Worm (Caenorhabditis elegans) whole organism, L1 larva: ENCODE results near the gene C06A8.8.

Experiments used
- C16A3.4 ChIP-seq: fragments of 150-350 bp; optimal IDR thresholded peaks from 2 replicates; lab custom pipeline; 2014; ENCODE audit warnings: missing biosample characterization, missing genetic modification characterization
- C34B4.2 ChIP-seq: sonication (generic microtip); optimal IDR thresholded peaks from 2 replicates; lab custom pipeline; 2017; ENCODE audit warnings: mild to moderate bottlenecking, missing genetic modification characterization, missing compliant biosample characterization
- ceh-63 ChIP-seq: fragments of 200-800 bp; sonication (Bioruptor generic); optimal IDR thresholded peaks from 2 replicates; lab custom pipeline; 2018; ENCODE audit warnings: mild to moderate bottlenecking, missing genetic modification characterization, missing compliant biosample characterization
- ces-1 ChIP-seq: fragments of 150-350 bp; optimal IDR thresholded peaks from 2 replicates; lab custom pipeline; 2014; ENCODE audit warnings: missing biosample characterization, missing genetic modification reagents, missing genetic modification characterization
- efl-1 ChIP-seq, 4 experiments: fragments of 150-350 bp; optimal IDR thresholded peaks in 3 of 4; peaks in 1 of 4; 1 replicate in 1 of 4; 2 replicates in 3 of 4; lab custom pipeline; 2014; ENCODE audit warnings: missing biosample characterization in 2 of 4, missing genetic modification characterization in 2 of 4, missing genetic modification reagents in 2 of 4
- efl-3 ChIP-seq: fragments of 200-800 bp; sonication (Bioruptor generic); optimal IDR thresholded peaks from 2 replicates; lab custom pipeline; 2018; ENCODE audit warnings: mild to moderate bottlenecking, missing genetic modification characterization, missing compliant biosample characterization
- egl-13 ChIP-seq: sonication (generic microtip); optimal IDR thresholded peaks from 2 replicates; lab custom pipeline; 2016; ENCODE audit warnings: missing genotype, missing genetic modification reagents, missing genetic modification characterization, missing compliant biosample characterization
- ets-5 ChIP-seq: fragments of 200-800 bp; sonication (Bioruptor generic); IDR thresholded peaks from 2 replicates; pipeline ENCODE4 v1.3.6; 2022; ENCODE audit warnings: missing genetic modification characterization, missing compliant biosample characterization
- fkh-10 ChIP-seq: sonication (generic microtip); optimal IDR thresholded peaks from 2 replicates; lab custom pipeline; 2017; ENCODE audit warnings: missing biosample characterization, missing genetic modification reagents, missing genetic modification characterization
- fkh-8 ChIP-seq: sonication (generic microtip); optimal IDR thresholded peaks from 2 replicates; lab custom pipeline; 2016; ENCODE audit warnings: mild to moderate bottlenecking, missing genetic modification characterization, missing compliant biosample characterization
- hlh-4 ChIP-seq: sonication (generic microtip); optimal IDR thresholded peaks from 2 replicates; lab custom pipeline; 2016; ENCODE audit warnings: mild to moderate bottlenecking, missing genetic modification characterization, missing compliant biosample characterization
- hpl-2 ChIP-seq: fragments of 150-350 bp; optimal IDR thresholded peaks from 2 replicates; lab custom pipeline; 2014; ENCODE audit warnings: missing biosample characterization, missing genetic modification reagents, missing genetic modification characterization
- isw-1 ChIP-seq: fragments of 200-800 bp; sonication (Bioruptor generic); IDR thresholded peaks from 2 replicates; pipeline ENCODE4 v1.3.6; 2022; ENCODE audit warnings: missing genetic modification characterization, missing compliant biosample characterization
- lin-14 ChIP-seq: fragments of 200-800 bp; sonication (Bioruptor generic); optimal IDR thresholded peaks from 2 replicates; lab custom pipeline; 2018; ENCODE audit warnings: mild to moderate bottlenecking, missing genetic modification characterization, moderate library complexity, missing compliant biosample characterization
- lin-35 ChIP-seq, 2 experiments: fragments of 150-350 bp; optimal IDR thresholded peaks; 2 replicates each; lab custom pipeline; 2014; ENCODE audit warnings: missing biosample characterization in 2 of 2, missing genetic modification characterization in 2 of 2, missing genetic modification reagents in 2 of 2
- lin-39 ChIP-seq: fragments of 150-350 bp; optimal IDR thresholded peaks from 2 replicates; lab custom pipeline; 2014; ENCODE audit warnings: missing biosample characterization, missing genetic modification reagents, missing genetic modification characterization
- lsy-2 ChIP-seq, 2 experiments: fragments of 150-350 bp; optimal IDR thresholded peaks; 2 replicates each; lab custom pipeline; 2014; ENCODE audit warnings: missing biosample characterization in 2 of 2, missing genetic modification characterization in 2 of 2
- mdl-1 ChIP-seq, 2 experiments: fragments of 150-350 bp; optimal IDR thresholded peaks; 2 replicates each; lab custom pipeline; 2014 to 2017; ENCODE audit warnings: missing biosample characterization in 2 of 2, missing genetic modification characterization in 2 of 2, inconsistent platforms in 1 of 2
- mef-2 ChIP-seq: fragments of 150-350 bp; optimal IDR thresholded peaks from 2 replicates; lab custom pipeline; 2014; ENCODE audit warnings: missing biosample characterization, missing genetic modification characterization
- mep-1 ChIP-seq: fragments of 150-350 bp; optimal IDR thresholded peaks from 2 replicates; lab custom pipeline; 2014; ENCODE audit warnings: missing biosample characterization, missing genetic modification characterization
- nhr-47 ChIP-seq: sonication (generic microtip); optimal IDR thresholded peaks from 2 replicates; lab custom pipeline; 2016; ENCODE audit warnings: mild to moderate bottlenecking, missing genetic modification characterization, moderate library complexity, missing compliant biosample characterization
- nhr-71 ChIP-seq: sonication (generic microtip); optimal IDR thresholded peaks from 2 replicates; lab custom pipeline; 2016; ENCODE audit warnings: mild to moderate bottlenecking, missing genetic modification characterization, moderate library complexity, missing compliant biosample characterization
- nhr-77 ChIP-seq: fragments of 150-350 bp; optimal IDR thresholded peaks from 2 replicates; lab custom pipeline; 2014; ENCODE audit warnings: missing biosample characterization, missing genetic modification characterization
- rnt-1 ChIP-seq: sonication (generic microtip); optimal IDR thresholded peaks from 2 replicates; lab custom pipeline; 2016; ENCODE audit warnings: mild to moderate bottlenecking, missing genetic modification characterization, moderate library complexity, missing compliant biosample characterization
- snpc-4 ChIP-seq: fragments of 150-350 bp; optimal IDR thresholded peaks from 2 replicates; lab custom pipeline; 2014; ENCODE audit warnings: missing biosample characterization, missing genetic modification characterization
- snu-23 ChIP-seq: sonication (generic microtip); optimal IDR thresholded peaks from 2 replicates; lab custom pipeline; 2016; ENCODE audit warnings: missing genetic modification characterization, missing compliant biosample characterization
- sox-4 ChIP-seq: sonication (generic microtip); optimal IDR thresholded peaks from 2 replicates; lab custom pipeline; 2016; ENCODE audit warnings: missing genetic modification characterization, missing compliant biosample characterization
- sup-37 ChIP-seq: fragments of 200-800 bp; sonication (Bioruptor generic); optimal IDR thresholded peaks from 2 replicates; lab custom pipeline; 2018; ENCODE audit warnings: mild to moderate bottlenecking, missing genetic modification characterization, missing compliant biosample characterization
- unc-130 ChIP-seq: fragments of 150-350 bp; optimal IDR thresholded peaks from 2 replicates; lab custom pipeline; 2017; ENCODE audit warnings: missing biosample characterization, missing genetic modification characterization, inconsistent platforms
- unc-86 ChIP-seq: sonication (generic microtip); optimal IDR thresholded peaks from 2 replicates; lab custom pipeline; 2016; ENCODE audit warnings: missing genetic modification characterization, missing compliant biosample characterization
- unc-98 ChIP-seq: fragments of 200-800 bp; sonication (Bioruptor generic); IDR thresholded peaks from 2 replicates; pipeline ENCODE4 v1.3.6; 2022; ENCODE audit warnings: missing genetic modification characterization, missing compliant biosample characterization

C06A8.8 gene

ce11 chrII:7724603-7725002 lies 47.2 kb downstream of the C06A8.8 start, which contains the start of gene cpna-2:
Gene cpna-2, plus strand, starts transcription at chrII:7724903.
- TF ChIP-seq ets-5 (GFP tag; lab: Robert Waterston, UW) (no peak), nhr-71 (tag; lab: Kevin White, UChicago) (no peak)
- TF ChIP-seq, all 84 proteins: peak for 0

- TF ChIP-seq unc-130 (tag; lab: Kevin White, UChicago) (peak; percentile 23), nhr-47 (tag; lab: Kevin White, UChicago) (no peak), C34B4.2 (tag; lab: Kevin White, UChicago) (no peak), unc-86 (tag; lab: Kevin White, UChicago) (no peak), snu-23 (peak; percentile 13), ces-1 (GFP tag; lab: Kevin White, UChicago) (no peak), isw-1 (GFP tag; lab: Robert Waterston, UW) (no peak), unc-98 (GFP tag; lab: Robert Waterston, UW) (no peak), rnt-1 (tag; lab: Kevin White, UChicago) (peak; percentile 53), efl-3 (GFP tag; lab: Kevin White, UChicago) (no peak), lsy-2 (tag; optimal IDR thresholded peaks at IDR 0.05; lab: Kevin White, UChicago) (peak in 1 of 2 experiments; percentile 28), nhr-71 (tag; lab: Kevin White, UChicago) (peak; percentile 46), fkh-10 (GFP tag; lab: Kevin White, UChicago) (no peak), egl-13 (tag; lab: Kevin White, UChicago) (no peak), ceh-63 (no peak), lin-14 (GFP tag; lab: Kevin White, UChicago) (peak; percentile 69), sup-37 (GFP tag; lab: Kevin White, UChicago) (no peak)
Observed at ce11 chrII:7722784-7723183, 49.0 kb downstream of the C06A8.8 start.

- TF ChIP-seq lin-14 (GFP tag; lab: Kevin White, UChicago) (peak; percentile 26), nhr-77 (tag; lab: Kevin White, UChicago) (no peak), mef-2 (tag; lab: Kevin White, UChicago) (no peak), snu-23 (peak; percentile 4), nhr-71 (tag; lab: Kevin White, UChicago) (peak; percentile 13)
Observed at ce11 chrII:7720479-7720878, 51.3 kb downstream of the C06A8.8 start.

- TF ChIP-seq efl-1 (optimal IDR thresholded peaks at IDR 0.05; lab: Kevin White, UChicago) (no peak), efl-1 (GFP tag; optimal IDR thresholded peaks at IDR 0.05 in 1 of 2; lab: Kevin White, UChicago) (peak in 1 of 2 experiments; percentile 39), fkh-10 (GFP tag; lab: Kevin White, UChicago) (peak; percentile 78), ces-1 (GFP tag; lab: Kevin White, UChicago) (no peak), nhr-71 (tag; lab: Kevin White, UChicago) (peak; percentile 2), lin-14 (GFP tag; lab: Kevin White, UChicago) (peak; percentile 68)
Observed at ce11 chrII:7719039-7719438, 52.8 kb downstream of the C06A8.8 start.

ce11 chrII:7718491-7718890 lies 53.3 kb downstream of the C06A8.8 start, which contains the start of gene cpna-5:
Gene cpna-5, minus strand, starts transcription at chrII:7718591.
- TF ChIP-seq isw-1 (GFP tag; lab: Robert Waterston, UW), result no peak
- TF ChIP-seq lin-35 (GFP tag; optimal IDR thresholded peaks at IDR 0.05; lab: Kevin White, UChicago), result no peak
- TF ChIP-seq mep-1, result no peak
- TF ChIP-seq snpc-4, result no peak
- TF ChIP-seq hpl-2, result no peak
- TF ChIP-seq mdl-1 (tag; optimal IDR thresholded peaks at IDR 0.05; lab: Kevin White, UChicago), result no peak
- TF ChIP-seq C16A3.4 (tag; lab: Kevin White, UChicago), result no peak
- no peak for TF ChIP-seq fkh-8 (tag; lab: Kevin White, UChicago)
- TF ChIP-seq lin-39 (tag; lab: Kevin White, UChicago), result no peak
- TF ChIP-seq sox-4, result no peak
- TF ChIP-seq fkh-10 (GFP tag; lab: Kevin White, UChicago), result no peak
- no peak for TF ChIP-seq hlh-4 (tag; lab: Kevin White, UChicago)
- TF ChIP-seq, all 84 proteins: peak for 0
